Worm (Caenorhabditis elegans): ENCODE data around the gene F44F4.10.
A peak's percentile ranks its signal among the peaks of the same experiment; 100 is the strongest.

The F44F4.10 gene

ce11 chrII:10941918-10942317 is 24.8 kb upstream of the F44F4.10 start, which contains the start of gene R03D7.15:
Gene R03D7.15, plus strand, starts transcription at chrII:10942216.
- TF ChIP-seq hsf-1 (GFP tag; IDR thresholded peaks at IDR 0.05) (peak; percentile 90), F33H1.4 (GFP tag; IDR thresholded peaks at IDR 0.05) (peak; percentile 31; the same call in 1 of the 2 replicates), egrh-3 (GFP tag; IDR thresholded peaks at IDR 0.05) (peak; percentile 80; the same call in 1 of the 2 replicates), madf-8 (GFP tag; conservative IDR thresholded peaks at IDR 0.05) (peak; percentile 60), madf-6 (GFP tag; IDR thresholded peaks at IDR 0.05) (peak; percentile 77)

DNA sequence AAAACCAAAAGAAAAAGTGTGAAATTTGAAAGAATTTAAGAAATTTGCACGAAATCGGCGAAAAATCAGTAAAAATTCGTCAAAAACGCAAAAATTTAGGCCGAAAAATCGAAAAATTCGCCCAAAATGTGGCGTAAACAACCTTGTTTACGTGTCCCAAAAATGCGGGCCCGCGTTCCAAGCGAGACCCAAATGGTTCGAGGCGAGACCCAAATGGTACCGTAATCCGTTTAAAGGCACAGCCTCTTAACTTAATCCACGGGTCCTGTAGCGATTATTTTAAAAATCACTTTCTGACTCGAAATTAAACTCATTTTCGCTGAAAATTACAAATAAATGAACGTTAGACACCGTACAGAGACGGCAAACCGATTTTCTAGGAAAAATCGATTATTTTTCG is 18.3 kb upstream of the F44F4.10 start:
- TF ChIP-seq lsy-27 (tag; optimal IDR thresholded peaks at IDR 0.05; ENCODE audit: borderline replicate concordance, insufficient read depth) (no peak), fkh-3 (tag; optimal IDR thresholded peaks at IDR 0.05) (no peak), F23B12.7 (tag; optimal IDR thresholded peaks at IDR 0.05; ENCODE audit: insufficient read depth) (no peak), lin-26 (GFP tag; IDR thresholded peaks at IDR 0.05) (no peak), mcd-1 (GFP tag; IDR thresholded peaks at IDR 0.05) (peak; percentile 72), lsl-1 (GFP tag; optimal IDR thresholded peaks at IDR 0.05) (peak; percentile 95), akir-1 (GFP tag; optimal IDR thresholded peaks at IDR 0.05) (no peak), hrde-1 (tag; optimal IDR thresholded peaks at IDR 0.05; ENCODE audit: borderline replicate concordance) (no peak), sdz-38 (tag; optimal IDR thresholded peaks at IDR 0.05) (no peak), xnd-1 (tag; optimal IDR thresholded peaks at IDR 0.05) (peak; percentile 92), hmg-1.2 (GFP tag; IDR thresholded peaks at IDR 0.05) (peak; percentile 32; the same call in 1 of the 2 replicates), ceh-40 (GFP tag; IDR thresholded peaks at IDR 0.05) (no peak), Y56A3A.18 (GFP tag; IDR thresholded peaks at IDR 0.05) (no peak), Y53F4B.3 (GFP tag; IDR thresholded peaks at IDR 0.05) (no peak), tlf-1 (GFP tag; optimal IDR thresholded peaks at IDR 0.05) (peak; percentile 63), ztf-18 (tag; optimal IDR thresholded peaks at IDR 0.05) (no peak), chd-7 (tag; optimal IDR thresholded peaks at IDR 0.05) (no peak), atf-7 (tag; optimal IDR thresholded peaks at IDR 0.05) (no peak), ceh-27 (GFP tag; optimal IDR thresholded peaks at IDR 0.05) (no peak), nhr-120 (GFP tag; IDR thresholded peaks at IDR 0.05) (no peak), ceh-91 (GFP tag; IDR thresholded peaks at IDR 0.05) (peak; percentile 92), nfyb-1 (GFP tag; IDR thresholded peaks at IDR 0.05) (peak; percentile 58; the same call in 1 of the 2 replicates), B0019.2 (GFP tag; conservative IDR thresholded peaks at IDR 0.05) (peak; percentile 57; the same call in 1 of the 2 replicates), ceh-100 (GFP tag; IDR thresholded peaks at IDR 0.05) (no peak), madf-6 (GFP tag; IDR thresholded peaks at IDR 0.05) (peak; percentile 97), rcor-1 (GFP tag; IDR thresholded peaks at IDR 0.05) (peak; percentile 71), attf-6 (GFP tag; IDR thresholded peaks at IDR 0.05) (0 out of 2 replicates have a peak, but pooled peaks have one; percentile 31), let-526 (GFP tag; IDR thresholded peaks at IDR 0.05) (no peak), lag-1 (GFP tag; IDR thresholded peaks at IDR 0.05) (no peak), repo-1 (tag; optimal IDR thresholded peaks at IDR 0.05) (no peak), dpff-1 (tag; optimal IDR thresholded peaks at IDR 0.05) (no peak), snpc-4 (GFP tag; optimal IDR thresholded peaks at IDR 0.05) (no peak), snpc-4 (tag; optimal IDR thresholded peaks at IDR 0.05) (peak in 1 of 4 experiments; percentile 44), Y95B8A.8 (GFP tag; IDR thresholded peaks at IDR 0.05) (peak; percentile 84), nhr-90 (tag; optimal IDR thresholded peaks at IDR 0.05) (no peak), C17E4.6 (GFP tag; IDR thresholded peaks at IDR 0.05) (0 out of 2 replicates have a peak, but pooled peaks have one; percentile 20), attf-3 (GFP tag; conservative IDR thresholded peaks at IDR 0.05) (0 out of 2 replicates have a peak, but pooled peaks have one; percentile 44), sea-2 (GFP tag; IDR thresholded peaks at IDR 0.05) (no peak), rec-8 (tag; optimal IDR thresholded peaks at IDR 0.05) (no peak), hsf-1 (GFP tag; IDR thresholded peaks at IDR 0.05) (peak; percentile 69), bed-2 (GFP tag; IDR thresholded peaks at IDR 0.05) (no peak), egrh-3 (GFP tag; IDR thresholded peaks at IDR 0.05) (no peak), hmg-20 (GFP tag; IDR thresholded peaks at IDR 0.05) (no peak), madf-10 (tag; optimal IDR thresholded peaks at IDR 0.05) (no peak)
